Fruit fly (Drosophila melanogaster) whole organism, adult: Measurements from ENCODE around the gene SclB.

ENCODE experiments used
- CG12768 ChIP-seq: fragments of 200-800 bp; sonication (Bioruptor generic); optimal IDR thresholded peaks from 2 replicates; lab custom pipeline; 2017; ENCODE audit warnings: missing biosample characterization, missing genetic modification characterization, mild to moderate bottlenecking, moderate library complexity, missing genetic modification reagents
- CG1620 ChIP-seq: fragments of 200-800 bp; sonication (Bioruptor generic); optimal IDR thresholded peaks from 2 replicates; lab custom pipeline; 2016; ENCODE audit warnings: missing biosample characterization, missing genetic modification characterization
- CG33017 ChIP-seq: fragments of 200-800 bp; sonication (Bioruptor generic); optimal IDR thresholded peaks from 2 replicates; lab custom pipeline; 2018; ENCODE audit warnings: missing biosample characterization, mild to moderate bottlenecking, missing genetic modification characterization, moderate library complexity
- CG7045 ChIP-seq: fragments of 200-800 bp; sonication (Bioruptor generic); optimal IDR thresholded peaks from 2 replicates; lab custom pipeline; 2017; ENCODE audit warnings: missing biosample characterization, mild to moderate bottlenecking, missing genetic modification characterization
- CG7101 ChIP-seq: fragments of 200-800 bp; sonication (Bioruptor generic); optimal IDR thresholded peaks from 2 replicates; lab custom pipeline; 2018; ENCODE audit warnings: missing biosample characterization, mild to moderate bottlenecking, missing genetic modification characterization, moderate library complexity
- Clk ChIP-seq: fragments of 200-800 bp; sonication (Bioruptor generic); optimal IDR thresholded peaks from 2 replicates; lab custom pipeline; 2017; ENCODE audit warnings: missing biosample characterization, missing genetic modification characterization
- Crg-1 ChIP-seq: fragments of 200-800 bp; sonication (Bioruptor generic); optimal IDR thresholded peaks from 2 replicates; lab custom pipeline; 2016; ENCODE audit warnings: missing biosample characterization, missing genetic modification characterization
- Mnt ChIP-seq: fragments of 200-800 bp; sonication (Bioruptor generic); optimal IDR thresholded peaks from 2 replicates; lab custom pipeline; 2016; ENCODE audit warnings: missing biosample characterization, mild to moderate bottlenecking, missing genetic modification characterization
- bab1 ChIP-seq: fragments of 200-800 bp; sonication (Bioruptor generic); optimal IDR thresholded peaks from 3 replicates; lab custom pipeline; 2019; ENCODE audit warnings: missing biosample characterization, mild to moderate bottlenecking, missing genetic modification characterization, moderate library complexity
- kay ChIP-seq: fragments of 200-800 bp; sonication (Bioruptor generic); peaks from one replicate; lab custom pipeline; 2016; ENCODE audit warnings: missing biosample characterization, missing genetic modification characterization, borderline replicate concordance
- ovo ChIP-seq: fragments of 200-800 bp; sonication (Bioruptor generic); optimal IDR thresholded peaks from 2 replicates; lab custom pipeline; 2016; ENCODE audit warnings: missing biosample characterization, missing genetic modification characterization
- pad ChIP-seq: fragments of 200-800 bp; sonication (Bioruptor generic); optimal IDR thresholded peaks from 3 replicates; lab custom pipeline; 2017; ENCODE audit warnings: missing biosample characterization, missing genetic modification characterization, mild to moderate bottlenecking, moderate library complexity, missing genetic modification reagents
- tj ChIP-seq: fragments of 200-800 bp; sonication (Bioruptor generic); optimal IDR thresholded peaks from 3 replicates; lab custom pipeline; 2017; ENCODE audit warnings: missing biosample characterization, mild to moderate bottlenecking, missing genetic modification characterization, moderate library complexity

- TF ChIP-seq Crg-1 (no peak), CG7101 (tag; lab: Kevin White, UChicago) (no peak), Mnt (GFP tag; lab: Kevin White, UChicago) (no peak), kay (no peak), CG33017 (tag; lab: Kevin White, UChicago) (no peak), CG1620 (GFP tag; lab: Kevin White, UChicago) (no peak), Clk (GFP tag; lab: Kevin White, UChicago) (no peak), CG7045 (GFP tag; lab: Kevin White, UChicago) (no peak), pad (no peak), tj (GFP tag; lab: Kevin White, UChicago) (no peak), CG12768 (no peak), ovo (GFP tag; lab: Kevin White, UChicago) (no peak), bab1 (GFP tag; lab: Kevin White, UChicago) (no peak)
Observed at dm6 chr2L:16839665-16840064, 1.9 kb downstream of the SclB start.
